Fruit fly (Drosophila melanogaster) whole organism, prepupa: Measurements from ENCODE around the gene CG8173.

Source experiments
- Blimp-1 ChIP-seq: fragments of 200-800 bp; sonication (Bioruptor generic); optimal IDR thresholded peaks from 3 replicates; lab custom pipeline; 2017; ENCODE audit warnings: missing biosample characterization, missing genetic modification characterization, mild to moderate bottlenecking, moderate library complexity, missing genetic modification reagents
- CG10631 ChIP-seq: fragments of 200-800 bp; sonication (Bioruptor generic); optimal IDR thresholded peaks from 2 replicates; lab custom pipeline; 2016; ENCODE audit warnings: missing biosample characterization, missing genetic modification characterization
- CG11294 ChIP-seq: fragments of 200-800 bp; sonication (Bioruptor generic); IDR thresholded peaks from 2 replicates; pipeline ENCODE4 v1.3.6; 2022; ENCODE audit warnings: missing biosample characterization, missing genetic modification characterization
- CG11902 ChIP-seq: fragments of 200-800 bp; sonication (Bioruptor generic); optimal IDR thresholded peaks from 3 replicates; lab custom pipeline; 2016; ENCODE audit warnings: missing biosample characterization, missing genetic modification characterization
- CG15336 ChIP-seq: fragments of 200-800 bp; sonication (Bioruptor generic); IDR thresholded peaks from 2 replicates; pipeline ENCODE4 v1.3.6; 2022; ENCODE audit warnings: missing biosample characterization, missing genetic modification characterization
- CG1621 ChIP-seq: fragments of 200-800 bp; sonication (Bioruptor generic); optimal IDR thresholded peaks from 3 replicates; lab custom pipeline; 2018; ENCODE audit warnings: missing biosample characterization, mild to moderate bottlenecking, missing genetic modification characterization
- CG3032 ChIP-seq: fragments of 200-800 bp; optimal IDR thresholded peaks from 2 replicates; lab custom pipeline; 2019; ENCODE audit warnings: missing biosample characterization, mild to moderate bottlenecking, missing genetic modification characterization, moderate library complexity
- CG32006 ChIP-seq: fragments of 200-800 bp; sonication (Bioruptor generic); optimal IDR thresholded peaks from 3 replicates; lab custom pipeline; 2017; ENCODE audit warnings: missing biosample characterization, mild to moderate bottlenecking, missing genetic modification characterization
- CG34406 ChIP-seq: fragments of 200-800 bp; sonication (Bioruptor generic); optimal IDR thresholded peaks from 3 replicates; lab custom pipeline; 2016; ENCODE audit warnings: missing biosample characterization, missing genetic modification characterization
- CG3919 ChIP-seq: fragments of 200-800 bp; sonication (Bioruptor generic); optimal IDR thresholded peaks from 3 replicates; lab custom pipeline; 2016; ENCODE audit warnings: missing biosample characterization, missing genetic modification characterization
- CG4318 ChIP-seq: fragments of 200-800 bp; sonication (Bioruptor generic); optimal IDR thresholded peaks from 3 replicates; lab custom pipeline; 2017; ENCODE audit warnings: missing biosample characterization, mild to moderate bottlenecking, missing genetic modification characterization
- CG6163 ChIP-seq: fragments of 200-800 bp; sonication (Bioruptor generic); IDR thresholded peaks from 3 replicates; pipeline ENCODE4 v1.3.6; 2022; ENCODE audit warnings: missing biosample characterization, missing genetic modification characterization
- CG6792 ChIP-seq: fragments of 200-800 bp; sonication (Bioruptor generic); optimal IDR thresholded peaks from 3 replicates; lab custom pipeline; 2016; ENCODE audit warnings: missing biosample characterization, missing genetic modification characterization
- CG6854 ChIP-seq: fragments of 200-800 bp; sonication (Bioruptor generic); optimal IDR thresholded peaks from 2 replicates; lab custom pipeline; 2017; ENCODE audit warnings: missing biosample characterization, mild to moderate bottlenecking, missing genetic modification characterization
- CG7368 ChIP-seq: fragments of 200-800 bp; sonication (Bioruptor generic); optimal IDR thresholded peaks from 3 replicates; lab custom pipeline; 2016; ENCODE audit warnings: missing biosample characterization, missing genetic modification characterization
- CG8119 ChIP-seq: fragments of 200-800 bp; sonication (Bioruptor generic); IDR thresholded peaks from 3 replicates; pipeline ENCODE4 v1.3.6; 2022; ENCODE audit warnings: missing biosample characterization, missing genetic modification characterization
- CG8319 ChIP-seq: fragments of 200-800 bp; sonication (Bioruptor generic); optimal IDR thresholded peaks from 3 replicates; lab custom pipeline; 2016; ENCODE audit warnings: missing biosample characterization, missing genetic modification characterization
- CG8632 ChIP-seq: fragments of 200-800 bp; sonication (Bioruptor generic); optimal IDR thresholded peaks from 3 replicates; lab custom pipeline; 2016; ENCODE audit warnings: missing biosample characterization, missing genetic modification characterization
- Eip75B ChIP-seq: fragments of 200-800 bp; sonication (Bioruptor generic); optimal IDR thresholded peaks from 3 replicates; lab custom pipeline; 2016; ENCODE audit warnings: missing biosample characterization, missing genetic modification characterization
- Eip93F ChIP-seq: fragments of 200-800 bp; sonication (Bioruptor generic); optimal IDR thresholded peaks from 2 replicates; lab custom pipeline; 2016; ENCODE audit warnings: missing biosample characterization, mild to moderate bottlenecking, missing genetic modification characterization
- Ets21C ChIP-seq: fragments of 200-800 bp; sonication (Bioruptor generic); optimal IDR thresholded peaks from 3 replicates; lab custom pipeline; 2016; ENCODE audit warnings: missing biosample characterization, missing genetic modification characterization
- Ets96B ChIP-seq: fragments of 200-800 bp; optimal IDR thresholded peaks from 2 replicates; lab custom pipeline; 2019; ENCODE audit warnings: missing biosample characterization, mild to moderate bottlenecking, missing genetic modification characterization, moderate library complexity
- Gug ChIP-seq: fragments of 200-800 bp; sonication (Bioruptor generic); IDR thresholded peaks from 2 replicates; pipeline ENCODE4 v1.3.6; 2022; ENCODE audit warnings: missing biosample characterization, missing genetic modification characterization
- Hr38 ChIP-seq: sonication (Bioruptor generic); optimal IDR thresholded peaks from 2 replicates; lab custom pipeline; 2016; ENCODE audit warnings: missing biosample characterization, missing genetic modification characterization
- Hr39 ChIP-seq: fragments of 200-800 bp; sonication (Bioruptor generic); optimal IDR thresholded peaks from 2 replicates; lab custom pipeline; 2016; ENCODE audit warnings: missing biosample characterization, missing genetic modification characterization
- Hr4 ChIP-seq: fragments of 200-800 bp; sonication (Bioruptor generic); optimal IDR thresholded peaks from 3 replicates; lab custom pipeline; 2016; ENCODE audit warnings: missing biosample characterization, missing genetic modification characterization
- Lpt ChIP-seq: fragments of 200-800 bp; sonication (Bioruptor generic); optimal IDR thresholded peaks from 3 replicates; lab custom pipeline; 2016; ENCODE audit warnings: missing biosample characterization, missing genetic modification characterization
- Met ChIP-seq: fragments of 200-800 bp; sonication (Bioruptor generic); optimal IDR thresholded peaks from 3 replicates; lab custom pipeline; 2016; ENCODE audit warnings: missing biosample characterization, missing genetic modification characterization
- OdsH ChIP-seq: fragments of 200-800 bp; sonication (Bioruptor generic); optimal IDR thresholded peaks from 3 replicates; lab custom pipeline; 2016; ENCODE audit warnings: missing biosample characterization, missing genetic modification characterization
- Smox ChIP-seq: fragments of 200-800 bp; sonication (Bioruptor generic); optimal IDR thresholded peaks from 3 replicates; lab custom pipeline; 2016; ENCODE audit warnings: missing biosample characterization, missing genetic modification characterization
- Sox14 ChIP-seq: fragments of 200-800 bp; sonication (Bioruptor generic); optimal IDR thresholded peaks from 3 replicates; lab custom pipeline; 2016; ENCODE audit warnings: missing biosample characterization, missing genetic modification characterization
- Sox15 ChIP-seq: fragments of 200-800 bp; sonication (Bioruptor generic); optimal IDR thresholded peaks from 3 replicates; lab custom pipeline; 2016; ENCODE audit warnings: missing biosample characterization, missing genetic modification characterization
- achi ChIP-seq: fragments of 200-800 bp; sonication (Bioruptor generic); optimal IDR thresholded peaks from 3 replicates; lab custom pipeline; 2016; ENCODE audit warnings: missing biosample characterization, missing genetic modification characterization
- acj6 ChIP-seq: fragments of 200-800 bp; sonication (Bioruptor generic); optimal IDR thresholded peaks from 3 replicates; lab custom pipeline; 2016; ENCODE audit warnings: missing biosample characterization, missing genetic modification characterization
- cyc ChIP-seq: fragments of 200-800 bp; sonication (Bioruptor generic); optimal IDR thresholded peaks from 3 replicates; lab custom pipeline; 2016; ENCODE audit warnings: missing biosample characterization, missing genetic modification characterization
- dsx ChIP-seq: fragments of 200-800 bp; optimal IDR thresholded peaks from 3 replicates; lab custom pipeline; 2019; ENCODE audit warnings: missing biosample characterization, mild to moderate bottlenecking, missing genetic modification characterization, moderate library complexity; ENCODE audit not compliant: poor library complexity, severe bottlenecking
- eg ChIP-seq: fragments of 200-800 bp; sonication (Bioruptor generic); IDR thresholded peaks from 3 replicates; pipeline ENCODE4 v1.3.6; 2022; ENCODE audit warnings: missing biosample characterization, missing genetic modification characterization
- esn ChIP-seq: fragments of 200-800 bp; sonication (Bioruptor generic); optimal IDR thresholded peaks from 2 replicates; lab custom pipeline; 2016; ENCODE audit warnings: missing biosample characterization, mild to moderate bottlenecking, missing genetic modification characterization, moderate library complexity
- fd59A ChIP-seq: fragments of 200-800 bp; sonication (Bioruptor generic); optimal IDR thresholded peaks from 2 replicates; lab custom pipeline; 2017; ENCODE audit warnings: missing biosample characterization, mild to moderate bottlenecking, missing genetic modification characterization, missing genetic modification reagents
- fkh ChIP-seq: fragments of 200-800 bp; sonication (Bioruptor generic); optimal IDR thresholded peaks from 3 replicates; lab custom pipeline; 2017; ENCODE audit warnings: missing biosample characterization, mild to moderate bottlenecking, missing genetic modification characterization, moderate library complexity
- net ChIP-seq: fragments of 200-800 bp; sonication (Bioruptor generic); optimal IDR thresholded peaks from 3 replicates; lab custom pipeline; 2016; ENCODE audit warnings: missing biosample characterization, missing genetic modification characterization
- pdm3 ChIP-seq: fragments of 200-800 bp; sonication (Bioruptor generic); optimal IDR thresholded peaks from 3 replicates; lab custom pipeline; 2016; ENCODE audit warnings: missing biosample characterization, missing genetic modification characterization
- salr ChIP-seq, 2 experiments: fragments of 200-800 bp; sonication (Bioruptor generic); optimal IDR thresholded peaks; 3 replicates each; lab custom pipeline; 2016 to 2018; ENCODE audit warnings: missing biosample characterization in 2 of 2, missing genetic modification characterization in 2 of 2, mild to moderate bottlenecking in 1 of 2
- spab ChIP-seq: fragments of 200-800 bp; sonication (Bioruptor generic); optimal IDR thresholded peaks from 2 replicates; lab custom pipeline; 2017; ENCODE audit warnings: missing biosample characterization, mild to moderate bottlenecking, missing genetic modification characterization, missing genetic modification reagents
- ss ChIP-seq, 2 experiments: fragments of 200-800 bp; sonication (Bioruptor generic); optimal IDR thresholded peaks; 2 replicates in 1 of 2; 3 replicates in 1 of 2; lab custom pipeline; 2017 to 2018; ENCODE audit warnings: mild to moderate bottlenecking in 2 of 2, missing biosample characterization in 2 of 2, missing genetic modification characterization in 2 of 2, moderate library complexity in 1 of 2
- svp ChIP-seq: fragments of 200-800 bp; sonication (Bioruptor generic); peaks from one replicate; lab custom pipeline; 2016; ENCODE audit warnings: missing biosample characterization, missing genetic modification characterization
- vri ChIP-seq: fragments of 200-800 bp; sonication (Bioruptor generic); optimal IDR thresholded peaks from 3 replicates; lab custom pipeline; 2016; ENCODE audit warnings: missing biosample characterization, mild to moderate bottlenecking, missing genetic modification characterization

CG8173 gene

dm6 chrX:17726551-17727180 is 17.2 kb upstream of the CG8173 start (continued):
- TF ChIP-seq CG3032 (tag; lab: Kevin White, UChicago) (peak; percentile 65), net (GFP tag; lab: Kevin White, UChicago) (peak; percentile 55), acj6 (peak; percentile 68), Met (GFP tag; lab: Kevin White, UChicago) (peak; percentile 64), CG3919 (GFP tag; lab: Kevin White, UChicago) (peak; percentile 67), Hr38 (GFP tag; lab: Kevin White, UChicago) (no peak), CG6163 (GFP tag; lab: Robert Waterston, UW) (peak; percentile 77; the same call in 2 of the 3 replicates), pdm3 (GFP tag; lab: Kevin White, UChicago) (peak; percentile 66), achi (GFP tag; lab: Kevin White, UChicago) (peak; percentile 47), Ets96B (tag; lab: Kevin White, UChicago) (peak; percentile 68), vri (GFP tag; lab: Kevin White, UChicago) (no peak), CG1621 (tag; lab: Kevin White, UChicago) (no peak), CG11902 (peak; percentile 55), CG4318 (GFP tag; lab: Kevin White, UChicago) (no peak)

- TF ChIP-seq CG8119 (GFP tag; lab: Robert Waterston, UW) (no peak), Eip75B (no peak), salr (GFP tag; optimal IDR thresholded peaks at IDR 0.05; lab: Kevin White, UChicago) (no peak), Hr39 (GFP tag; lab: Kevin White, UChicago) (no peak), cyc (GFP tag; lab: Kevin White, UChicago) (no peak), CG11902 (no peak), Blimp-1 (no peak), eg (GFP tag; lab: Robert Waterston, UW) (0 out of 3 replicates have a peak, but pooled peaks have one; percentile 30), CG4318 (GFP tag; lab: Kevin White, UChicago) (no peak), OdsH (no peak), svp (GFP tag; lab: Kevin White, UChicago) (no peak), Ets21C (no peak), CG3032 (tag; lab: Kevin White, UChicago) (peak; percentile 38), Sox15 (GFP tag; lab: Kevin White, UChicago) (no peak), acj6 (no peak), CG32006 (GFP tag; lab: Kevin White, UChicago) (no peak), pdm3 (GFP tag; lab: Kevin White, UChicago) (no peak), Sox14 (GFP tag; lab: Kevin White, UChicago) (peak; percentile 15), Ets96B (tag; lab: Kevin White, UChicago) (peak; percentile 66), esn (GFP tag; lab: Kevin White, UChicago) (no peak), fd59A (GFP tag; lab: Kevin White, UChicago) (no peak), Lpt (GFP tag; lab: Kevin White, UChicago) (no peak), Hr4 (GFP tag; lab: Kevin White, UChicago) (no peak), CG8319 (GFP tag; lab: Kevin White, UChicago) (no peak), Eip93F (no peak), Gug (no peak), CG1621 (tag; lab: Kevin White, UChicago) (peak; percentile 52), fkh (GFP tag; lab: Kevin White, UChicago) (peak; percentile 45), CG8632 (GFP tag; lab: Kevin White, UChicago) (no peak), CG11294 (no peak), CG6792 (GFP tag; lab: Kevin White, UChicago) (no peak), dsx (GFP tag; lab: Kevin White, UChicago) (peak; percentile 25), ss (GFP tag; optimal IDR thresholded peaks at IDR 0.05; lab: Kevin White, UChicago) (peak; percentile 56 to 61), CG10631 (GFP tag; lab: Kevin White, UChicago) (no peak), spab (GFP tag; lab: Kevin White, UChicago) (peak; percentile 31), CG34406 (no peak), CG15336 (GFP tag; lab: Robert Waterston, UW) (no peak), Smox (GFP tag; lab: Kevin White, UChicago) (no peak), Hr38 (GFP tag; lab: Kevin White, UChicago) (no peak), CG7368 (GFP tag; lab: Kevin White, UChicago) (no peak), CG6854 (GFP tag; lab: Kevin White, UChicago) (no peak), Met (GFP tag; lab: Kevin White, UChicago) (no peak), achi (GFP tag; lab: Kevin White, UChicago) (no peak)
These were observed 16.6 kb upstream of the CG8173 start for dm6 chrX:17725937-17726489.
